Worm (Caenorhabditis elegans) whole organism, L1 larva: Measurements from ENCODE around the gene scl-13.

ENCODE experiments used
- F16B12.6 ChIP-seq: fragments of 150-350 bp; optimal IDR thresholded peaks from 2 replicates; lab custom pipeline; 2014; ENCODE audit warnings: missing biosample characterization, missing genetic modification characterization
- alr-1 ChIP-seq: fragments of 200-800 bp; sonication (Bioruptor generic); optimal IDR thresholded peaks from 2 replicates; lab custom pipeline; 2018; ENCODE audit warnings: borderline replicate concordance, mild to moderate bottlenecking, missing genetic modification characterization, missing compliant biosample characterization
- ama-1 ChIP-seq: fragments of 150-350 bp; optimal IDR thresholded peaks from 2 replicates; lab custom pipeline; 2014
- egl-13 ChIP-seq: sonication (generic microtip); optimal IDR thresholded peaks from 2 replicates; lab custom pipeline; 2016; ENCODE audit warnings: missing genotype, missing genetic modification reagents, missing genetic modification characterization, missing compliant biosample characterization
- jun-1 ChIP-seq: fragments of 150-350 bp; optimal IDR thresholded peaks from 2 replicates; lab custom pipeline; 2014; ENCODE audit warnings: missing biosample characterization, missing genetic modification reagents, missing genetic modification characterization
- mdl-1 ChIP-seq, 2 experiments: fragments of 150-350 bp; optimal IDR thresholded peaks; 2 replicates each; lab custom pipeline; 2014 to 2017; ENCODE audit warnings: missing biosample characterization in 2 of 2, missing genetic modification characterization in 2 of 2, inconsistent platforms in 1 of 2
- nhr-20 ChIP-seq: sonication (generic microtip); optimal IDR thresholded peaks from 2 replicates; lab custom pipeline; 2016; ENCODE audit warnings: mild to moderate bottlenecking, missing genetic modification characterization, missing compliant biosample characterization
- nhr-237 ChIP-seq: fragments of 150-350 bp; optimal IDR thresholded peaks from 2 replicates; lab custom pipeline; 2014; ENCODE audit warnings: missing biosample characterization, missing genetic modification characterization
- nhr-85 ChIP-seq: sonication (generic microtip); peaks from one replicate; lab custom pipeline; 2016; ENCODE audit warnings: missing genetic modification characterization, inconsistent platforms, missing compliant biosample characterization
- sox-4 ChIP-seq: sonication (generic microtip); optimal IDR thresholded peaks from 2 replicates; lab custom pipeline; 2016; ENCODE audit warnings: missing genetic modification characterization, missing compliant biosample characterization
- tbx-2 ChIP-seq: sonication (generic microtip); optimal IDR thresholded peaks from 2 replicates; lab custom pipeline; 2016; ENCODE audit warnings: missing genetic modification characterization, missing compliant biosample characterization
- ztf-4 ChIP-seq: fragments of 150-350 bp; optimal IDR thresholded peaks from 2 replicates; lab custom pipeline; 2014; ENCODE audit warnings: missing biosample characterization, missing genetic modification characterization

DNA sequence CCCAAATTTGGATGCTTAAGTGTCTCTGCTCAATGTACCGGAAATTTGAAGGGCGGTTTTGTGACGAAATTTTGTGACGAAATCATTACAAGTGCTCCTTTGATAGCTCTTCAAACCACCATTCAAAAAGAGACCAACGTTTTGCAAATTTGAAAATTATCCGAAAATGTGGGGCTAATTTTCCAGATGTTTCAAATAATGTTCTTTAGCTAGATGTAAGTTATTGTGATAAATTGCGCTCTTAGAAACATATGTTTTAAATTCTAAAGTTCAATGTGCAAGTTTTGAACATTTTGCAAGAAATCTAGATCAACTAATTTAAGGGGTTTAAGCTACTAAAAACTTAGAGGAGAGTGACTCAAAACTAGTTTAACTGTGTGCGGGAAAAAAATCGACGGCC lies 9.4 kb upstream of the scl-13 start:
- TF ChIP-seq nhr-237 (tag; lab: Kevin White, UChicago) = no peak
- TF ChIP-seq alr-1 (tag; lab: Kevin White, UChicago) = no peak
- no peak for TF ChIP-seq F16B12.6 (tag; lab: Kevin White, UChicago)
- peak; percentile 15 for TF ChIP-seq nhr-85
- TF ChIP-seq mdl-1 (tag; optimal IDR thresholded peaks at IDR 0.05; lab: Kevin White, UChicago) = no peak
- no peak for TF ChIP-seq nhr-20 (tag; lab: Kevin White, UChicago)
- no peak for TF ChIP-seq ama-1 (lab: Kevin White, UChicago)
- TF ChIP-seq jun-1 = no peak
- no peak for TF ChIP-seq tbx-2 (tag; lab: Kevin White, UChicago)
- TF ChIP-seq sox-4 (tag; lab: Kevin White, UChicago) = no peak
- TF ChIP-seq ztf-4 = no peak
- no peak for TF ChIP-seq egl-13 (tag; lab: Kevin White, UChicago)
